Fruit fly (Drosophila melanogaster): ENCODE measurements around the gene REPTOR-BP.

REPTOR-BP gene

DNA sequence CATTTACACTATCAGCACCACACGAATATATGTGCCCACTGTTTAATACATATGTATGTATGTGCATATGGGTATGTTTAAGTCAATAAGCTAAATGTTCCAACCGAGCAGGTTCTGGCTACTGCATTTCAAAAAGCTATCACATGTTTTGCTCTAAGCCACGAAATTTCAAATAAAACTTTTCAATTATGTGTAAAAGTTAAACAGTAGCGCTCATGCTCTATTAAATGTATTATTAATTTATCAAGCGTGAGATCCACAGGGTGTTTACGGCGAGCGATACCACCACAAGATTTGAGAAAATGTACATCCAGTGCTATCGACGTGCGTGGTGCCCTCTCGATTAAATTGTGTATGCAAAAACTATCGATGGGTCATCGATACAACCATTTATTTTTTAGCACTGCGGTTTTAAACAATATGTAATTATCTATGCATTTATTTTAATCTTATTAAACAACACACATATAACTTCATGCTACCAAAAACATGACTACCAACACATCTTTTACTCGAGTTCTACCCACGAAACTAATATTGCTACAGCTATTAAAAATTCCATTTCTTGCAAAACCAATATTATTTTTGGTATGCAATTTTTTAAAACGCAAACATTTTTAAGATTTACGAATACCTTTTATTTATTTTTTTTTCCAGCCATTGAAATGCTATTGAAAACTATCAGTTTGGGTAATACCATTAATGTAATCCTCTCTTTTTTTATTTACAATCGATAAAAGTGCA is 3.0 kb upstream of the REPTOR-BP start, which contains the start of gene Pten (continued):
- TF ChIP-seq prd (optimal IDR thresholded peaks at IDR 0.05) = no peak
- peak; percentile 70; the same call in 1 of the 3 replicates for TF ChIP-seq prd (GFP tag; IDR thresholded peaks at IDR 0.05)
- no peak for TF ChIP-seq CG9932 (GFP tag; IDR thresholded peaks at IDR 0.05)
- peak; percentile 12 for TF ChIP-seq Elba2 (GFP tag; optimal IDR thresholded peaks at IDR 0.05)
- TF ChIP-seq CG31224 (GFP tag; IDR thresholded peaks at IDR 0.05) = no peak
- peak; percentile 79; the same call in 1 of the 2 replicates for TF ChIP-seq sna (GFP tag; IDR thresholded peaks at IDR 0.05; ENCODE audit: partially characterized antibody)
- TF ChIP-seq CG4730 (GFP tag; IDR thresholded peaks at IDR 0.05) = no peak
- TF ChIP-seq kah (GFP tag; optimal IDR thresholded peaks at IDR 0.05) = peak; percentile 83
- peak; percentile 71 for TF ChIP-seq Ssrp (tag; optimal IDR thresholded peaks at IDR 0.05)
- TF ChIP-seq CkIIα-i1 (GFP tag; IDR thresholded peaks at IDR 0.05) = no peak
- TF ChIP-seq CG13894 (tag; optimal IDR thresholded peaks at IDR 0.05) = no peak
- no peak for TF ChIP-seq CG7987 (GFP tag; optimal IDR thresholded peaks at IDR 0.05)
- TF ChIP-seq ci (GFP tag; IDR thresholded peaks at IDR 0.05) = peak; percentile 73; the same call in 1 of the 3 replicates
- TF ChIP-seq stc (GFP tag; IDR thresholded peaks at IDR 0.05) = peak; percentile 67; the same call in 1 of the 2 replicates
- TF ChIP-seq nerfin-2 (GFP tag; IDR thresholded peaks at IDR 0.05; ENCODE audit: partially characterized antibody) = peak; percentile 89
- peak; percentile 98 for TF ChIP-seq CG30020 (tag; optimal IDR thresholded peaks at IDR 0.05)
- TF ChIP-seq dmrt99B (tag; optimal IDR thresholded peaks at IDR 0.05) = no peak
- TF ChIP-seq disco-r (GFP tag; optimal IDR thresholded peaks at IDR 0.05) = no peak
- TF ChIP-seq Atf6 (GFP tag; IDR thresholded peaks at IDR 0.05) = peak; percentile 70
- peak; percentile 39 for TF ChIP-seq Lhr (GFP tag; optimal IDR thresholded peaks at IDR 0.05)
- TF ChIP-seq CG7745 (tag; optimal IDR thresholded peaks at IDR 0.05) = no peak
- peak; percentile 68 for TF ChIP-seq Chrac-16 (GFP tag; optimal IDR thresholded peaks at IDR 0.05)
- TF ChIP-seq CG6791 (GFP tag; IDR thresholded peaks at IDR 0.05; ENCODE audit: partially characterized antibody) = peak; percentile 93
- no peak for TF ChIP-seq vfl (GFP tag; optimal IDR thresholded peaks at IDR 0.05)
- TF ChIP-seq Xbp1 (GFP tag; optimal IDR thresholded peaks at IDR 0.05) = peak; percentile 56
- peak; percentile 47; the same call in 1 of the 2 replicates for TF ChIP-seq CG7372 (GFP tag; IDR thresholded peaks at IDR 0.05)
- TF ChIP-seq hbn (GFP tag; IDR thresholded peaks at IDR 0.05; ENCODE audit: partially characterized antibody) = peak; percentile 62
- TF ChIP-seq Doc3 (GFP tag; IDR thresholded peaks at IDR 0.05; ENCODE audit: partially characterized antibody) = peak; percentile 66; the same call in 2 of the 3 replicates
- no peak for TF ChIP-seq CG6654 (GFP tag; optimal IDR thresholded peaks at IDR 0.05)
- TF ChIP-seq HmgD (GFP tag; optimal IDR thresholded peaks at IDR 0.05) = no peak
- TF ChIP-seq sisA (GFP tag; IDR thresholded peaks at IDR 0.05) = no peak
- peak; percentile 58 for TF ChIP-seq Dip3 (GFP tag; optimal IDR thresholded peaks at IDR 0.05)
- 0 out of 3 replicates have a peak, but pooled peaks have one; percentile 33 for TF ChIP-seq C15 (GFP tag; IDR thresholded peaks at IDR 0.05)
- peak; percentile 59 for TF ChIP-seq gro (GFP tag; optimal IDR thresholded peaks at IDR 0.05)
- TF ChIP-seq CG17802 (tag; optimal IDR thresholded peaks at IDR 0.05) = peak; percentile 28
- TF ChIP-seq ham (GFP tag; IDR thresholded peaks at IDR 0.05) = no peak
- no peak for TF ChIP-seq CG2889 (GFP tag; IDR thresholded peaks at IDR 0.05)
- no peak for TF ChIP-seq sens-2 (GFP tag; IDR thresholded peaks at IDR 0.05)
- peak; percentile 44; the same call in 1 of the 2 replicates for TF ChIP-seq MBD-R2 (GFP tag; IDR thresholded peaks at IDR 0.05)
- no peak for TF ChIP-seq CG18599 (GFP tag; optimal IDR thresholded peaks at IDR 0.05)
- TF ChIP-seq nom (GFP tag; optimal IDR thresholded peaks at IDR 0.05) = peak; percentile 29
- peak in 1 of 2 experiments; percentile 52 for TF ChIP-seq tll (GFP tag; optimal IDR thresholded peaks at IDR 0.05)
- no peak for TF ChIP-seq Poxn (GFP tag; IDR thresholded peaks at IDR 0.05)
- TF ChIP-seq sd (tag; optimal IDR thresholded peaks at IDR 0.05) = peak; percentile 4
- peak; percentile 56 for TF ChIP-seq cg (GFP tag; optimal IDR thresholded peaks at IDR 0.05)
